Worm (Caenorhabditis elegans) whole organism, young adult: ENCODE results near the gene unc-50.

Source experiments
- B0035.1 ChIP-seq: sonication (generic microtip); optimal IDR thresholded peaks from 2 replicates; lab custom pipeline; 2016; ENCODE audit warnings: missing genetic modification characterization, mild to moderate bottlenecking, missing compliant biosample characterization, missing genotype, missing genetic modification reagents
- C06A6.2 ChIP-seq: fragments of 200-800 bp; sonication (Bioruptor generic); conservative IDR thresholded peaks from 2 replicates; pipeline ENCODE4 v1.3.6; 2022; ENCODE audit warnings: missing genetic modification characterization, missing compliant biosample characterization
- D2030.7 ChIP-seq: fragments of 200-800 bp; sonication (Bioruptor generic); IDR thresholded peaks from 2 replicates; pipeline ENCODE4 v1.3.6; 2022; ENCODE audit warnings: missing genetic modification reagents, missing genetic modification characterization, missing compliant biosample characterization
- F22D6.2 ChIP-seq: sonication (generic microtip); optimal IDR thresholded peaks from 2 replicates; lab custom pipeline; 2016; ENCODE audit warnings: mild to moderate bottlenecking, missing genetic modification characterization, missing compliant biosample characterization
- F33H1.4 ChIP-seq: fragments of 200-800 bp; sonication (Bioruptor generic); IDR thresholded peaks from 2 replicates; pipeline ENCODE4 v1.3.6; 2022; ENCODE audit warnings: missing genetic modification reagents, missing genetic modification characterization, missing compliant biosample characterization
- F37B4.10 ChIP-seq: fragments of 200-800 bp; sonication (Bioruptor generic); IDR thresholded peaks from 2 replicates; pipeline ENCODE4 v1.3.6; 2022; ENCODE audit warnings: missing genetic modification characterization, missing compliant biosample characterization
- F55B11.4 ChIP-seq: sonication (generic microtip); optimal IDR thresholded peaks from 2 replicates; lab custom pipeline; 2016; ENCODE audit warnings: missing compliant biosample characterization, missing genetic modification characterization, borderline replicate concordance; ENCODE audit not compliant: insufficient read depth
- T07F8.4 ChIP-seq: sonication (generic microtip); optimal IDR thresholded peaks from 2 replicates; lab custom pipeline; 2016; ENCODE audit warnings: mild to moderate bottlenecking, missing genetic modification characterization, moderate library complexity, missing compliant biosample characterization
- T26A5.8 ChIP-seq: sonication (generic microtip); optimal IDR thresholded peaks from 2 replicates; lab custom pipeline; 2016; ENCODE audit warnings: missing genetic modification characterization, missing compliant biosample characterization
- Y53F4B.3 ChIP-seq: fragments of 200-800 bp; sonication (Bioruptor generic); IDR thresholded peaks from 2 replicates; pipeline ENCODE4 v1.3.6; 2022; ENCODE audit warnings: missing genetic modification reagents, missing genetic modification characterization, missing compliant biosample characterization
- Y53G8AR.9 ChIP-seq: fragments of 200-800 bp; sonication (Bioruptor generic); conservative IDR thresholded peaks from 2 replicates; pipeline ENCODE4 v1.3.6; 2022; ENCODE audit warnings: missing genetic modification reagents, missing genetic modification characterization, missing compliant biosample characterization
- Y67H2A.10 ChIP-seq: fragments of 200-800 bp; sonication (Bioruptor generic); conservative IDR thresholded peaks from 2 replicates; pipeline ENCODE4 v1.3.6; 2022; ENCODE audit warnings: missing genetic modification reagents, missing genetic modification characterization, missing compliant biosample characterization
- Y79H2A.3 ChIP-seq: fragments of 200-800 bp; sonication (Bioruptor generic); conservative IDR thresholded peaks from 2 replicates; pipeline ENCODE4 v1.3.6; 2022; ENCODE audit warnings: missing genetic modification reagents, missing genetic modification characterization, missing compliant biosample characterization
- Y95B8A.8 ChIP-seq: fragments of 200-800 bp; sonication (Bioruptor generic); IDR thresholded peaks from 2 replicates; pipeline ENCODE4 v1.3.6; 2022; ENCODE audit warnings: missing genetic modification reagents, missing genetic modification characterization, missing compliant biosample characterization
- akir-1 ChIP-seq: fragments of 200-800 bp; sonication (Bioruptor generic); optimal IDR thresholded peaks from 2 replicates; lab custom pipeline; 2018; ENCODE audit warnings: mild to moderate bottlenecking, missing genetic modification characterization, moderate library complexity, missing compliant biosample characterization
- atf-7 ChIP-seq: sonication (generic microtip); optimal IDR thresholded peaks from 2 replicates; lab custom pipeline; 2017; ENCODE audit warnings: mild to moderate bottlenecking, missing genetic modification characterization, missing compliant biosample characterization
- bed-1 ChIP-seq: fragments of 200-800 bp; sonication (Bioruptor generic); IDR thresholded peaks from 2 replicates; pipeline ENCODE4 v1.3.6; 2022; ENCODE audit warnings: missing genetic modification reagents, missing genetic modification characterization, missing compliant biosample characterization
- bed-2 ChIP-seq: fragments of 200-800 bp; sonication (Bioruptor generic); IDR thresholded peaks from 2 replicates; pipeline ENCODE4 v1.3.6; 2022; ENCODE audit warnings: missing genetic modification reagents, missing genetic modification characterization, missing compliant biosample characterization
- ccch-3 ChIP-seq: fragments of 200-800 bp; sonication (Bioruptor generic); optimal IDR thresholded peaks from 2 replicates; lab custom pipeline; 2018; ENCODE audit warnings: mild to moderate bottlenecking, missing genetic modification characterization, missing compliant biosample characterization
- cebp-1 ChIP-seq, 2 experiments: fragments of 200-800 bp in 1 of 2; sonication (Bioruptor generic) in 1 of 2; sonication (generic microtip) in 1 of 2; IDR thresholded peaks in 1 of 2; optimal IDR thresholded peaks in 1 of 2; 2 replicates each; pipeline versions ENCODE4 v1.3.6 to Lab custom; 2017 to 2022; ENCODE audit warnings: missing compliant biosample characterization in 2 of 2, missing genetic modification characterization in 2 of 2, mild to moderate bottlenecking in 1 of 2, missing genetic modification reagents in 1 of 2, moderate library complexity in 1 of 2
- cebp-2 ChIP-seq: fragments of 200-800 bp; sonication (Bioruptor generic); IDR thresholded peaks from 2 replicates; pipeline ENCODE4 v1.3.6; 2022; ENCODE audit warnings: missing genetic modification characterization, missing compliant biosample characterization
- ceh-79 ChIP-seq: sonication (generic microtip); optimal IDR thresholded peaks from 2 replicates; lab custom pipeline; 2017; ENCODE audit warnings: mild to moderate bottlenecking, missing genetic modification characterization, missing compliant biosample characterization
- chd-7 ChIP-seq: sonication (generic microtip); optimal IDR thresholded peaks from 2 replicates; lab custom pipeline; 2016; ENCODE audit warnings: mild to moderate bottlenecking, missing genetic modification characterization, moderate library complexity, missing compliant biosample characterization
- dpl-1 ChIP-seq: fragments of 150-350 bp; optimal IDR thresholded peaks from 2 replicates; lab custom pipeline; 2014; ENCODE audit warnings: missing biosample characterization, missing genetic modification reagents, missing genetic modification characterization
- egl-44 ChIP-seq: fragments of 200-800 bp; sonication (Bioruptor generic); IDR thresholded peaks from 2 replicates; pipeline ENCODE4 v1.3.6; 2022; ENCODE audit warnings: missing genetic modification reagents, missing genetic modification characterization, missing compliant biosample characterization
- ets-4 ChIP-seq: fragments of 200-800 bp; sonication (Bioruptor generic); optimal IDR thresholded peaks from 2 replicates; lab custom pipeline; 2018; ENCODE audit warnings: mild to moderate bottlenecking, missing genetic modification characterization, missing compliant biosample characterization
- gei-17 ChIP-seq: fragments of 200-800 bp; sonication (Bioruptor generic); optimal IDR thresholded peaks from 2 replicates; lab custom pipeline; 2018; ENCODE audit warnings: mild to moderate bottlenecking, missing genetic modification characterization, missing compliant biosample characterization
- hlh-12 ChIP-seq: sonication (generic microtip); optimal IDR thresholded peaks from 2 replicates; lab custom pipeline; 2016; ENCODE audit warnings: missing genetic modification characterization, missing compliant biosample characterization
- hmg-1.2 ChIP-seq: fragments of 200-800 bp; sonication (Bioruptor generic); IDR thresholded peaks from 2 replicates; pipeline ENCODE4 v1.3.6; 2022; ENCODE audit warnings: missing genetic modification reagents, missing genetic modification characterization, missing compliant biosample characterization
- hrde-1 ChIP-seq: sonication (generic microtip); optimal IDR thresholded peaks from 2 replicates; lab custom pipeline; 2016; ENCODE audit warnings: missing genetic modification characterization, mild to moderate bottlenecking, missing compliant biosample characterization, moderate library complexity, missing genotype, missing genetic modification reagents, borderline replicate concordance
- hsf-1 ChIP-seq: fragments of 200-800 bp; sonication (Bioruptor generic); IDR thresholded peaks from 2 replicates; pipeline ENCODE4 v1.3.6; 2022; ENCODE audit warnings: missing genetic modification reagents, missing genetic modification characterization, missing compliant biosample characterization
- let-526 ChIP-seq: fragments of 200-800 bp; sonication (Bioruptor generic); IDR thresholded peaks from 2 replicates; pipeline ENCODE4 v1.3.6; 2022; ENCODE audit warnings: missing genetic modification reagents, missing genetic modification characterization, missing compliant biosample characterization
- let-607 ChIP-seq, 2 experiments: fragments of 200-800 bp in 1 of 2; sonication (Bioruptor generic) in 1 of 2; sonication (generic microtip) in 1 of 2; optimal IDR thresholded peaks; 2 replicates each; lab custom pipeline; 2016 to 2018; ENCODE audit warnings: mild to moderate bottlenecking in 2 of 2, missing compliant biosample characterization in 2 of 2, missing genetic modification characterization in 2 of 2, moderate library complexity in 2 of 2, missing genotype in 1 of 2
- madf-10 ChIP-seq: sonication (generic microtip); optimal IDR thresholded peaks from 2 replicates; lab custom pipeline; 2016; ENCODE audit warnings: mild to moderate bottlenecking, missing genetic modification characterization, missing compliant biosample characterization
- madf-3 ChIP-seq: fragments of 200-800 bp; sonication (Bioruptor generic); IDR thresholded peaks from 2 replicates; pipeline ENCODE4 v1.3.6; 2022; ENCODE audit warnings: missing genetic modification reagents, missing genetic modification characterization, missing compliant biosample characterization
- mcd-1 ChIP-seq: fragments of 200-800 bp; sonication (Bioruptor generic); IDR thresholded peaks from 2 replicates; pipeline ENCODE4 v1.3.6; 2022; ENCODE audit warnings: missing genetic modification reagents, missing genetic modification characterization, missing compliant biosample characterization
- mel-28 ChIP-seq: sonication (generic microtip); optimal IDR thresholded peaks from 2 replicates; lab custom pipeline; 2016; ENCODE audit warnings: borderline replicate concordance, mild to moderate bottlenecking, missing genetic modification characterization, missing compliant biosample characterization
- mxl-1 ChIP-seq: sonication (generic microtip); optimal IDR thresholded peaks from 2 replicates; lab custom pipeline; 2016; ENCODE audit warnings: missing genetic modification characterization, missing compliant biosample characterization
- nhr-120 ChIP-seq: fragments of 200-800 bp; sonication (Bioruptor generic); IDR thresholded peaks from 2 replicates; pipeline ENCODE4 v1.3.6; 2022; ENCODE audit warnings: missing genetic modification characterization, missing compliant biosample characterization
- nhr-27 ChIP-seq: fragments of 200-800 bp; sonication (Bioruptor generic); optimal IDR thresholded peaks from 2 replicates; lab custom pipeline; 2018; ENCODE audit warnings: mild to moderate bottlenecking, missing genetic modification characterization, moderate library complexity, missing compliant biosample characterization
- nhr-90 ChIP-seq: sonication (generic microtip); optimal IDR thresholded peaks from 2 replicates; lab custom pipeline; 2016; ENCODE audit warnings: missing genotype, mild to moderate bottlenecking, missing genetic modification characterization, missing compliant biosample characterization
- rec-8 ChIP-seq, 2 experiments: sonication (generic microtip); optimal IDR thresholded peaks; 2 replicates each; lab custom pipeline; 2016; ENCODE audit warnings: mild to moderate bottlenecking in 2 of 2, missing genetic modification characterization in 2 of 2, missing genetic modification reagents in 2 of 2, missing genotype in 2 of 2, missing biosample characterization in 1 of 2, missing compliant biosample characterization in 1 of 2, moderate library complexity in 1 of 2
- sea-2 ChIP-seq: fragments of 200-800 bp; sonication (Bioruptor generic); IDR thresholded peaks from 2 replicates; pipeline ENCODE4 v1.3.6; 2022; ENCODE audit warnings: missing genetic modification characterization, missing compliant biosample characterization
- snpc-3.4 ChIP-seq: sonication (generic microtip); optimal IDR thresholded peaks from 2 replicates; lab custom pipeline; 2017; ENCODE audit warnings: missing genetic modification characterization, mild to moderate bottlenecking, missing compliant biosample characterization, antibody characterized with exemption, moderate library complexity, missing genotype, missing genetic modification reagents
- snpc-4 ChIP-seq, 5 experiments: fragments of 150-350 bp in 1 of 5; sonication (generic microtip) in 4 of 5; optimal IDR thresholded peaks; 2 replicates each; lab custom pipeline; 2014 to 2018; ENCODE audit warnings: missing genetic modification characterization in 5 of 5, missing biosample characterization in 3 of 5, antibody characterized with exemption in 2 of 5, mild to moderate bottlenecking in 2 of 5, missing compliant biosample characterization in 2 of 5, missing genotype in 2 of 5, moderate library complexity in 2 of 5, missing genetic modification reagents in 1 of 5
- unc-130 ChIP-seq: sonication (generic microtip); optimal IDR thresholded peaks from 2 replicates; lab custom pipeline; 2016; ENCODE audit warnings: missing genetic modification reagents, missing genetic modification characterization, missing compliant biosample characterization
- ztf-28 ChIP-seq: fragments of 200-800 bp; sonication (Bioruptor generic); IDR thresholded peaks from 2 replicates; pipeline ENCODE4 v1.3.6; 2022; ENCODE audit warnings: missing genetic modification reagents, missing genetic modification characterization, missing compliant biosample characterization

Gene unc-50

DNA sequence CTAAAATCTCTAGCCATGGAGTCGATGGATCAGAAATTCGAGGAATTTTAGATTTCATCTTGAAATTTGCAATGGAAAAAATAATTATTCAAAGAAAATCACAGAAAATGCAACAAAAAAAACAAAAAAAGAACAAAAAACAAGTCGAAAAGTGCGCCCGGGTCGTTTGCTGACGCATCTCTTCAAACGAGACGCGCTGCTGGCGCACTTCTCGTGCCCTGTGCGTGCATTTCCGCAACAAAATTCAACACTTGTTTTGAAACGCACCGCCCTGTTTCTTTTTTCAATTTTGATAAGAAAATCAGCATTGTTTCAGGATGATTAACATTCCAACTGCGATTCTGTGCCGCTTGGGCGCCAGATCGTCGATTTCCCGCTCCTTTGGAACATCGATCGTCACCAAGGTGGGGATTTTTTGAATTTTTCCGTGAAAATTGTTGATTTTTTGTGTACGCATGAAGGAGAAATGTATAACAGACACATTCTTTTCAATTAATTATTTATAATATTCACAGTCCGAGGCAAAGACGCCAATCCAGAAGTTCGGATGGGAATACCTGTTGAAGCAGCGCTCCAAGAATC lies 16.1 kb upstream of the unc-50 start, which contains the start of the genes jmjd-4 and mev-1 (continued):
- TF ChIP-seq ztf-28 (GFP tag; lab: Robert Waterston, UW), result no peak
- TF ChIP-seq T26A5.8 (tag; lab: Kevin White, UChicago), result no peak
- no peak for TF ChIP-seq Y79H2A.3 (GFP tag; lab: Robert Waterston, UW)
- peak; percentile 91 for TF ChIP-seq Y53G8AR.9
- no peak for TF ChIP-seq let-526 (GFP tag; lab: Robert Waterston, UW)
- no peak for TF ChIP-seq Y53F4B.3
- peak; percentile 70 for TF ChIP-seq C06A6.2 (GFP tag; lab: Robert Waterston, UW)
- peak; percentile 70 for TF ChIP-seq ets-4 (GFP tag; lab: Kevin White, UChicago)
- peak; percentile 94 for TF ChIP-seq mcd-1 (GFP tag; lab: Robert Waterston, UW)
- no peak for TF ChIP-seq mel-28 (tag; lab: Kevin White, UChicago)
- peak; percentile 48 for TF ChIP-seq F22D6.2
- no peak for TF ChIP-seq mxl-1 (tag; lab: Kevin White, UChicago)
- TF ChIP-seq ceh-79 (tag; lab: Kevin White, UChicago), result peak; percentile 52
- no peak for TF ChIP-seq sea-2 (GFP tag; lab: Robert Waterston, UW)
- peak; percentile 67 for TF ChIP-seq hsf-1 (GFP tag; lab: Robert Waterston, UW)
- TF ChIP-seq T07F8.4 (tag; lab: Kevin White, UChicago), result no peak
- no peak for TF ChIP-seq hlh-12 (tag; lab: Kevin White, UChicago)
- 0 out of 2 replicates have a peak, but pooled peaks have one; percentile 32 for TF ChIP-seq cebp-1 (GFP tag; IDR thresholded peaks at IDR 0.05; lab: Robert Waterston, UW)
- peak; percentile 89 for TF ChIP-seq cebp-1 (tag; optimal IDR thresholded peaks at IDR 0.05; lab: Kevin White, UChicago)
- peak; percentile 63 for TF ChIP-seq snpc-3.4 (tag; lab: Kevin White, UChicago)
- no peak for TF ChIP-seq Y67H2A.10 (GFP tag; lab: Robert Waterston, UW)
- TF ChIP-seq cebp-2, result no peak
- TF ChIP-seq D2030.7 (GFP tag; lab: Robert Waterston, UW), result peak; percentile 38
- TF ChIP-seq unc-130 (GFP tag; lab: Kevin White, UChicago), result no peak
- no peak for TF ChIP-seq ccch-3 (GFP tag; lab: Kevin White, UChicago)
- TF ChIP-seq bed-1 (GFP tag; lab: Robert Waterston, UW), result no peak
- peak; percentile 71 for TF ChIP-seq dpl-1 (GFP tag; lab: Kevin White, UChicago)
- TF ChIP-seq gei-17 (GFP tag; lab: Kevin White, UChicago), result peak; percentile 53
- TF ChIP-seq B0035.1 (tag; lab: Kevin White, UChicago), result no peak
- TF ChIP-seq rec-8 (tag; optimal IDR thresholded peaks at IDR 0.05; lab: Kevin White, UChicago), result no peak
- peak; percentile 0 for TF ChIP-seq chd-7 (tag; lab: Kevin White, UChicago)
- TF ChIP-seq Y95B8A.8 (GFP tag; lab: Robert Waterston, UW), result no peak
- TF ChIP-seq bed-2 (GFP tag; lab: Robert Waterston, UW), result 0 out of 2 replicates have a peak, but pooled peaks have one; percentile 12
- TF ChIP-seq akir-1 (GFP tag; lab: Kevin White, UChicago), result no peak
- peak; percentile 61 for TF ChIP-seq atf-7 (tag; lab: Kevin White, UChicago)

DNA sequence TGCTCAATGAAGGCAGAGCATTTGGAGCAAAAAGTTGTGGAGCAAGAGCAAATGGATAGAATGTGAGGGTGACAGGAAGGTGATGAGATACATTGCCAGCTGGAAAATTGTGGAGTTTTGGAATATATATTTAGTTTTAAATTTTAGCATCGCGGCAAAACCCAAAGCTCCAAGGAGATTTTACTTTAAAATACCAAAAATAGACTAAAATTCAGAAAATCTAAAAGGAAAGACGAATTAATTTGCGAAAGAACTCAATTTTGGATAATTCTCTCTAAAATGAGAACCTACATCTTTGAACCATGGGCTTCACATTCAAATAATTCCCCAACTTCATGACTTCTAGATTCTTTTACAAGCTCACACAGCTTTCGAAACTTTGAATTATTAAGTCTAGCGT lies 14.6 kb upstream of the unc-50 start, which contains the start of gene T07C4.12:
Gene T07C4.12, minus strand, starts transcription at position 101 of the 400 bp plus-strand sequence.
- no peak for TF ChIP-seq F55B11.4
- TF ChIP-seq hrde-1, result no peak
- TF ChIP-seq let-607 (tag; optimal IDR thresholded peaks at IDR 0.05; lab: Kevin White, UChicago), result no peak
- no peak for TF ChIP-seq madf-3 (GFP tag; lab: Robert Waterston, UW)
- no peak for TF ChIP-seq egl-44
- no peak for TF ChIP-seq nhr-120 (GFP tag; lab: Robert Waterston, UW)
- no peak for TF ChIP-seq madf-10
- TF ChIP-seq hmg-1.2, result no peak
- no peak for TF ChIP-seq nhr-27 (tag; lab: Kevin White, UChicago)
- no peak for TF ChIP-seq snpc-4 (GFP tag; optimal IDR thresholded peaks at IDR 0.05; lab: Kevin White, UChicago)
- TF ChIP-seq snpc-4 (tag; optimal IDR thresholded peaks at IDR 0.05; lab: Kevin White, UChicago), result no peak
- TF ChIP-seq nhr-90, result no peak
- no peak for TF ChIP-seq F33H1.4 (GFP tag; lab: Robert Waterston, UW)
- TF ChIP-seq F37B4.10 (GFP tag; lab: Robert Waterston, UW), result no peak
- no peak for TF ChIP-seq chd-7 (tag; lab: Kevin White, UChicago)
